Fruit fly (Drosophila melanogaster) whole organism, embryonic: ENCODE data around the gene CG31807.
A peak's percentile ranks its signal among the peaks of the same experiment; 100 is the strongest.

Experiments
- Atf3 ChIP-seq: fragments of 200-800 bp; sonication (Bioruptor generic); optimal IDR thresholded peaks from 3 replicates; lab custom pipeline; 2016; ENCODE audit warnings: missing biosample characterization, missing genetic modification characterization
- Bgb ChIP-seq: fragments of 200-800 bp; sonication (Bioruptor generic); IDR thresholded peaks from 2 replicates; pipeline ENCODE4 v1.3.6; 2022; ENCODE audit warnings: missing biosample characterization, missing genetic modification characterization; ENCODE audit not compliant: partially characterized antibody
- C15 ChIP-seq: fragments of 200-800 bp; sonication (Bioruptor generic); IDR thresholded peaks from 3 replicates; pipeline ENCODE4 v1.3.6; 2022; ENCODE audit warnings: missing biosample characterization, missing genetic modification characterization
- CG10274 ChIP-seq: fragments of 200-800 bp; sonication (Bioruptor generic); optimal IDR thresholded peaks from 3 replicates; lab custom pipeline; 2017; ENCODE audit warnings: missing biosample characterization, mild to moderate bottlenecking, missing genetic modification characterization
- CG11504 ChIP-seq: fragments of 200-800 bp; sonication (Bioruptor generic); optimal IDR thresholded peaks from 3 replicates; lab custom pipeline; 2019; ENCODE audit warnings: missing biosample characterization, mild to moderate bottlenecking, missing genetic modification characterization, moderate library complexity
- CG11696 ChIP-seq: fragments of 200-800 bp; sonication (Bioruptor generic); IDR thresholded peaks from 2 replicates; pipeline ENCODE4 v1.3.6; 2022; ENCODE audit warnings: missing biosample characterization, missing genetic modification characterization
- CG12299 ChIP-seq: fragments of 200-800 bp; sonication (Bioruptor generic); optimal IDR thresholded peaks from 2 replicates; lab custom pipeline; 2018; ENCODE audit warnings: missing biosample characterization, mild to moderate bottlenecking, missing genetic modification characterization
- CG12744 ChIP-seq: fragments of 200-800 bp; sonication (Bioruptor generic); optimal IDR thresholded peaks from 2 replicates; lab custom pipeline; 2016; ENCODE audit warnings: missing biosample characterization, missing genetic modification characterization
- CG12942 ChIP-seq: fragments of 200-800 bp; sonication (Bioruptor generic); optimal IDR thresholded peaks from 3 replicates; lab custom pipeline; 2016; ENCODE audit warnings: missing biosample characterization, missing genetic modification characterization
- CG1792 ChIP-seq: fragments of 200-800 bp; sonication (Bioruptor generic); optimal IDR thresholded peaks from 2 replicates; lab custom pipeline; 2016; ENCODE audit warnings: missing biosample characterization, missing genetic modification characterization
- CG2199 ChIP-seq: fragments of 200-800 bp; sonication (Bioruptor generic); IDR thresholded peaks from 3 replicates; pipeline ENCODE4 v1.3.6; 2022; ENCODE audit warnings: missing biosample characterization, missing genetic modification characterization
- CG3065 ChIP-seq: fragments of 200-800 bp; sonication (Bioruptor generic); optimal IDR thresholded peaks from 2 replicates; lab custom pipeline; 2016; ENCODE audit warnings: missing biosample characterization, missing genetic modification characterization
- CG32772 ChIP-seq: fragments of 200-800 bp; sonication (Bioruptor generic); IDR thresholded peaks from 2 replicates; pipeline ENCODE4 v1.3.6; 2022; ENCODE audit warnings: missing biosample characterization, missing genetic modification characterization
- CG33213 ChIP-seq: fragments of 200-800 bp; sonication (Bioruptor generic); optimal IDR thresholded peaks from 3 replicates; lab custom pipeline; 2016; ENCODE audit warnings: missing biosample characterization, missing genetic modification characterization
- CG3838 ChIP-seq: fragments of 200-800 bp; sonication (Bioruptor generic); optimal IDR thresholded peaks from 3 replicates; lab custom pipeline; 2016; ENCODE audit warnings: missing biosample characterization, missing genetic modification characterization
- CG4424 ChIP-seq: fragments of 200-800 bp; sonication (Bioruptor generic); optimal IDR thresholded peaks from 3 replicates; lab custom pipeline; 2016; ENCODE audit warnings: missing biosample characterization, missing genetic modification characterization
- CG5180 ChIP-seq: fragments of 200-800 bp; sonication (Bioruptor generic); optimal IDR thresholded peaks from 3 replicates; lab custom pipeline; 2017; ENCODE audit warnings: missing biosample characterization, missing genetic modification characterization, mild to moderate bottlenecking, moderate library complexity, missing genetic modification reagents
- CG6689 ChIP-seq: fragments of 200-800 bp; sonication (Bioruptor generic); IDR thresholded peaks from 2 replicates; pipeline ENCODE4 v1.3.6; 2022; ENCODE audit warnings: missing biosample characterization, missing genetic modification characterization
- CG8765 ChIP-seq: fragments of 200-800 bp; sonication (Bioruptor generic); IDR thresholded peaks from 2 replicates; pipeline ENCODE4 v1.3.6; 2022; ENCODE audit warnings: missing biosample characterization, missing genetic modification characterization
- CG9437 ChIP-seq: fragments of 200-800 bp; sonication (Bioruptor generic); optimal IDR thresholded peaks from 2 replicates; lab custom pipeline; 2018; ENCODE audit warnings: missing biosample characterization, mild to moderate bottlenecking, missing genetic modification characterization
- CG9817 ChIP-seq: fragments of 200-800 bp; sonication (Bioruptor generic); optimal IDR thresholded peaks from 2 replicates; lab custom pipeline; 2018; ENCODE audit warnings: missing biosample characterization, mild to moderate bottlenecking, missing genetic modification characterization, moderate library complexity
- CoRest ChIP-seq: fragments of 200-800 bp; sonication (Bioruptor generic); optimal IDR thresholded peaks from 3 replicates; lab custom pipeline; 2018; ENCODE audit warnings: missing biosample characterization, mild to moderate bottlenecking, missing genetic modification characterization, moderate library complexity
- Fer2 ChIP-seq: fragments of 200-800 bp; sonication (Bioruptor generic); optimal IDR thresholded peaks from 2 replicates; lab custom pipeline; 2018; ENCODE audit warnings: missing biosample characterization, mild to moderate bottlenecking, missing genetic modification characterization, moderate library complexity
- Hr39 ChIP-seq: fragments of >200 bp; optimal IDR thresholded peaks from 2 replicates; lab custom pipeline; 2017
- Med ChIP-seq: fragments of 200-800 bp; sonication (Bioruptor generic); peaks from one replicate; lab custom pipeline; 2016; ENCODE audit warnings: missing biosample characterization, missing genetic modification characterization, mild to moderate bottlenecking, inconsistent platforms, moderate library complexity
- Mrtf ChIP-seq: fragments of 200-800 bp; sonication (Bioruptor generic); IDR thresholded peaks from 3 replicates; pipeline ENCODE4 v1.3.6; 2022; ENCODE audit warnings: missing biosample characterization, missing genetic modification characterization
- NC2β ChIP-seq: fragments of 200-800 bp; sonication (Bioruptor generic); optimal IDR thresholded peaks from 2 replicates; lab custom pipeline; 2016; ENCODE audit warnings: missing biosample characterization, missing genetic modification characterization
- NFAT ChIP-seq: fragments of 200-800 bp; sonication (Bioruptor generic); IDR thresholded peaks from 2 replicates; pipeline ENCODE4 v1.3.6; 2022; ENCODE audit warnings: missing biosample characterization, missing genetic modification characterization
- Nf-YA ChIP-seq: fragments of 200-800 bp; sonication (Bioruptor generic); IDR thresholded peaks from 2 replicates; pipeline ENCODE4 v1.3.6; 2022; ENCODE audit warnings: missing biosample characterization, missing genetic modification characterization
- Optix ChIP-seq: fragments of 200-800 bp; sonication (Bioruptor generic); IDR thresholded peaks from 3 replicates; pipeline ENCODE4 v1.3.6; 2022; ENCODE audit warnings: missing biosample characterization, missing genetic modification characterization
- Rfx ChIP-seq: fragments of 200-800 bp; sonication (Bioruptor generic); IDR thresholded peaks from 2 replicates; pipeline ENCODE4 v1.3.6; 2022; ENCODE audit warnings: missing biosample characterization, missing genetic modification characterization
- Rx ChIP-seq: fragments of 200-800 bp; sonication (Bioruptor generic); IDR thresholded peaks from 2 replicates; pipeline ENCODE4 v1.3.6; 2022; ENCODE audit warnings: missing biosample characterization, missing genetic modification characterization
- Vsx1 ChIP-seq: fragments of 200-800 bp; sonication (Bioruptor generic); optimal IDR thresholded peaks from 2 replicates; lab custom pipeline; 2017; ENCODE audit warnings: missing biosample characterization, mild to moderate bottlenecking, missing genetic modification characterization, missing genetic modification reagents
- bowl ChIP-seq: fragments of 200-800 bp; sonication (Bioruptor generic); IDR thresholded peaks from 2 replicates; pipeline ENCODE4 v1.3.6; 2022; ENCODE audit warnings: missing biosample characterization, missing genetic modification characterization
- br ChIP-seq: fragments of >200 bp; optimal IDR thresholded peaks from 2 replicates; lab custom pipeline; 2017
- dati ChIP-seq: fragments of 200-800 bp; sonication (Bioruptor generic); IDR thresholded peaks from 2 replicates; pipeline ENCODE4 v1.3.6; 2022; ENCODE audit warnings: missing biosample characterization, missing genetic modification characterization
- fd64A ChIP-seq: fragments of 200-800 bp; sonication (Bioruptor generic); optimal IDR thresholded peaks from 3 replicates; lab custom pipeline; 2018; ENCODE audit warnings: missing biosample characterization, mild to moderate bottlenecking, missing genetic modification characterization
- gcm2 ChIP-seq: fragments of 200-800 bp; sonication (Bioruptor generic); optimal IDR thresholded peaks from 2 replicates; lab custom pipeline; 2016; ENCODE audit warnings: missing biosample characterization, missing genetic modification characterization
- grn ChIP-seq: fragments of 200-800 bp; sonication (Bioruptor generic); optimal IDR thresholded peaks from 3 replicates; lab custom pipeline; 2017; ENCODE audit warnings: missing biosample characterization, missing genetic modification characterization
- hb ChIP-seq: fragments of 200-800 bp; sonication (Bioruptor generic); IDR thresholded peaks from 3 replicates; pipeline ENCODE4 v1.3.6; 2022; ENCODE audit warnings: missing biosample characterization, missing genetic modification characterization; ENCODE audit not compliant: partially characterized antibody
- lbe ChIP-seq: fragments of 200-800 bp; sonication (Bioruptor generic); optimal IDR thresholded peaks from 2 replicates; lab custom pipeline; 2016; ENCODE audit warnings: missing biosample characterization, mild to moderate bottlenecking, missing genetic modification characterization
- lilli ChIP-seq: fragments of 200-800 bp; sonication (Bioruptor generic); optimal IDR thresholded peaks from 3 replicates; lab custom pipeline; 2016; ENCODE audit warnings: missing biosample characterization, missing genetic modification characterization
- peb ChIP-seq: fragments of 200-800 bp; sonication (Bioruptor generic); IDR thresholded peaks from 2 replicates; pipeline ENCODE4 v1.3.6; 2022; ENCODE audit warnings: missing biosample characterization, missing genetic modification characterization
- row ChIP-seq: fragments of 200-800 bp; sonication (Bioruptor generic); IDR thresholded peaks from 3 replicates; pipeline ENCODE4 v1.3.6; 2022; ENCODE audit warnings: missing biosample characterization, missing genetic modification characterization
- sens ChIP-seq: fragments of 200-800 bp; sonication (Bioruptor generic); peaks from one replicate; lab custom pipeline; 2016; ENCODE audit warnings: missing biosample characterization, missing genetic modification characterization
- so ChIP-seq: fragments of 200-800 bp; sonication (Bioruptor generic); IDR thresholded peaks from 3 replicates; pipeline ENCODE4 v1.3.6; 2022; ENCODE audit warnings: missing biosample characterization, missing genetic modification characterization
- sqz ChIP-seq: fragments of 200-800 bp; sonication (Bioruptor generic); optimal IDR thresholded peaks from 3 replicates; lab custom pipeline; 2018; ENCODE audit warnings: missing biosample characterization, mild to moderate bottlenecking, missing genetic modification characterization
- tap ChIP-seq: fragments of 200-800 bp; optimal IDR thresholded peaks from 3 replicates; lab custom pipeline; 2019; ENCODE audit warnings: missing biosample characterization, mild to moderate bottlenecking, missing genetic modification characterization, moderate library complexity
- toy ChIP-seq: fragments of 200-800 bp; sonication (Bioruptor generic); IDR thresholded peaks from 2 replicates; pipeline ENCODE4 v1.3.6; 2022; ENCODE audit warnings: missing biosample characterization, missing genetic modification characterization
- usp ChIP-seq: fragments of >200 bp; optimal IDR thresholded peaks from 2 replicates; lab custom pipeline; 2017; ENCODE audit warnings: missing biosample characterization, missing genetic modification characterization
- wek ChIP-seq: fragments of 200-800 bp; sonication (Bioruptor generic); optimal IDR thresholded peaks from 3 replicates; lab custom pipeline; 2018; ENCODE audit warnings: missing biosample characterization, mild to moderate bottlenecking, missing genetic modification characterization, moderate library complexity
- zfh1 ChIP-seq: fragments of 200-800 bp; sonication (Bioruptor generic); IDR thresholded peaks from 3 replicates; pipeline ENCODE4 v1.3.6; 2022; ENCODE audit warnings: missing biosample characterization, missing genetic modification characterization

Gene CG31807

DNA sequence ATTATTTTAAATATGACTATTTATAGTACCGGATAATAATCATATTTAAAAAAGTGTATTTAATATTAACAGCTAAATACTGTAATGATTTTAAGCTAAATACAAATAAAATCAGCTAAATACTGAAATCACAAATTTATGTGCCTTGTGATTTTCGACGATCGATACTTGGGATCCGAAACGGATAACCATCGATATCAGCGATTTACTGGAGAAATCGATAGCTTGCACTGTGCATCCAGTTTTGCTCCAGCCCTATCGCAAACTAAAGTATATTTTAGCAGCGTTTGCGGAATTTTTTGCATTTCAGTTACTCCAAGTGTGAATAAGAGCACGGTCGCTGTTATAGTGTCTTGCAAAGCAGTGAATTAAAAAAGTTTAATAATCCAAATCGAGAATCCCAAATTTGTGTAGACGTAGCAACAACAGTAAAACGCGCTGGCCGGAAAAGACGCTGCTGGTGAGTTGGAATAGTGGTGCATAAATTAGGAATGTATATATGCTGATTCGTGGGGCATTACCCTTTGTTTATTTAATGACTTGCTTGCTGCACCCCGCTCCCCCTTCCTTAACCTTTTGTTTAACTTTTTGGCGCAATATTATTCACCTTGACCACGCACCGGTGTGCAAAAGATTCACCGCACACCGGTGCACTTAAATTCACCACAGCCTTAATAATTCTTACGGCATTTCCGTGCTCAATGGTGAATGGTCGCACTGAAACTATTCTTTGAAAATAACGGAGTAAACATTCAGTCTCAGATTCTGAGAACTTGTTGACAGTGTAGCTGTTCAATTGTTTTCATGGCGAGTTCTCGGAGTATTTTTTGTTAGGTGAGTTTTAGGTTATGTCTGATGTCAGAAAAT is 3.8 kb downstream of the CG31807 start, which contains the start of the genes grp and squ (continued):
- TF ChIP-seq NC2β (GFP tag; lab: Kevin White, UChicago) (no peak), CG8765 (no peak), Atf3 (no peak), CG6689 (GFP tag; lab: Robert Waterston, UW) (no peak), Nf-YA (GFP tag; lab: Robert Waterston, UW) (no peak), sqz (GFP tag; lab: Kevin White, UChicago) (no peak), sens (GFP tag; lab: Kevin White, UChicago) (peak; percentile 85), CG3838 (no peak), hb (GFP tag; lab: Robert Waterston, UW) (peak; percentile 97), gcm2 (GFP tag; lab: Kevin White, UChicago) (no peak), zfh1 (GFP tag; lab: Robert Waterston, UW) (no peak), CG32772 (GFP tag; lab: Robert Waterston, UW) (no peak), lbe (no peak), NFAT (no peak; the same call in 1 of the 2 replicates), so (GFP tag; lab: Robert Waterston, UW) (no peak), Hr39 (no peak), Mrtf (GFP tag; lab: Robert Waterston, UW) (no peak), CG5180 (GFP tag; lab: Kevin White, UChicago) (no peak), CG33213 (GFP tag; lab: Kevin White, UChicago) (peak; percentile 39), CG3065 (no peak), lilli (GFP tag; lab: Kevin White, UChicago) (no peak), Bgb (peak; percentile 98), br (lab: Kevin White, UChicago) (no peak), CoRest (tag; lab: Kevin White, UChicago) (no peak), CG12942 (GFP tag; lab: Kevin White, UChicago) (no peak), Fer2 (tag; lab: Kevin White, UChicago) (no peak), wek (GFP tag; lab: Kevin White, UChicago) (no peak), peb (no peak), usp (GFP tag; lab: Kevin White, UChicago) (no peak), CG11504 (tag; lab: Kevin White, UChicago) (no peak), bowl (no peak), fd64A (no peak), C15 (GFP tag; lab: Robert Waterston, UW) (no peak), dati (GFP tag; lab: Robert Waterston, UW) (no peak), Rfx (peak; percentile 55), Optix (no peak), grn (GFP tag; lab: Kevin White, UChicago) (no peak), CG12299 (tag; lab: Kevin White, UChicago) (no peak), CG9437 (no peak), Med (peak; percentile 80), tap (no peak), CG1792 (GFP tag; lab: Kevin White, UChicago) (no peak), CG10274 (no peak), CG9817 (tag; lab: Kevin White, UChicago) (no peak), CG11696 (GFP tag; lab: Robert Waterston, UW) (no peak), Vsx1 (no peak), CG2199 (GFP tag; lab: Robert Waterston, UW) (no peak), CG4424 (GFP tag; lab: Kevin White, UChicago) (no peak), CG12744 (GFP tag; lab: Kevin White, UChicago) (no peak), Rx (GFP tag; lab: Robert Waterston, UW) (no peak), toy (GFP tag; lab: Robert Waterston, UW) (no peak), row (GFP tag; lab: Robert Waterston, UW) (peak; percentile 74)
